Worm (Caenorhabditis elegans): ENCODE results near the gene M04D8.8.

DNA sequence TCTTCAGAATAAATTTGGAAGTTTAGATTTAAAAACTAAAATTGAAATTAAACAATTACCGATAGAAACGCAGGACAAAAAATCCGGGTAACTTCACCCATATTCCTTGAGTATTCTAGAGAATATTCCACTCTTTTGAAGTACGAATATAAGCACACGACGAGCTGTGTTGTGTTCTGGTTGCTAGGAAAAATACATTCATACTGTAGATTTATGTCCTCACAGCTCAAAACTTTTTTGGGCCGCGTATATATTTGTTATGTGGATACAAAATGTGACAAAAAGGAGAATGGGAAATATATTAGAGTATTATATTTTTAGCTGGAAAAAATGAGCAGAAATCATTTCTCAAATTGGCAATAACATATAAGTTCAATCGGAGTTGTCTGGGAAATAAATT, 768 bp upstream of the M04D8.8 start, which contains the start of gene M04D8.5:
- TF ChIP-seq ama-1 (optimal IDR thresholded peaks at IDR 0.05) (no peak), ceh-36 (tag; optimal IDR thresholded peaks at IDR 0.05) (no peak), hmg-4 (GFP tag; optimal IDR thresholded peaks at IDR 0.05) (no peak), aly-1 (tag; optimal IDR thresholded peaks at IDR 0.05) (no peak), B0310.2 (tag; optimal IDR thresholded peaks at IDR 0.05) (no peak)
